Fruit fly (Drosophila melanogaster) whole organism, embryonic: ENCODE results near the gene prd.

Experiments used
- Asciz ChIP-seq: fragments of 200-800 bp; sonication (Bioruptor generic); optimal IDR thresholded peaks from 2 replicates; lab custom pipeline; 2017; ENCODE audit warnings: missing biosample characterization, mild to moderate bottlenecking, missing genetic modification characterization, missing genetic modification reagents
- Atf-2 ChIP-seq: fragments of 200-800 bp; sonication (Bioruptor generic); optimal IDR thresholded peaks from 2 replicates; lab custom pipeline; 2016; ENCODE audit warnings: missing biosample characterization, missing genetic modification characterization
- B-H2 ChIP-seq: fragments of 200-800 bp; sonication (Bioruptor generic); optimal IDR thresholded peaks from 2 replicates; lab custom pipeline; 2018; ENCODE audit warnings: missing biosample characterization, mild to moderate bottlenecking, missing genetic modification characterization
- Blimp-1 ChIP-seq: fragments of 200-800 bp; sonication (Bioruptor generic); optimal IDR thresholded peaks from 3 replicates; lab custom pipeline; 2018; ENCODE audit warnings: missing biosample characterization, missing genetic modification characterization, mild to moderate bottlenecking, moderate library complexity, missing genetic modification reagents
- CG10321 ChIP-seq: fragments of 200-800 bp; sonication (Bioruptor generic); IDR thresholded peaks from 2 replicates; pipeline ENCODE4 v1.3.6; 2022; ENCODE audit warnings: missing biosample characterization, missing genetic modification characterization
- CG10431 ChIP-seq: fragments of 200-800 bp; sonication (Bioruptor generic); optimal IDR thresholded peaks from 3 replicates; lab custom pipeline; 2018; ENCODE audit warnings: missing biosample characterization, mild to moderate bottlenecking, missing genetic modification characterization
- CG11456 ChIP-seq: fragments of 200-800 bp; sonication (Bioruptor generic); IDR thresholded peaks from 3 replicates; pipeline ENCODE4 v1.3.6; 2022; ENCODE audit warnings: missing biosample characterization, missing genetic modification characterization
- CG11504 ChIP-seq: fragments of 200-800 bp; sonication (Bioruptor generic); optimal IDR thresholded peaks from 3 replicates; lab custom pipeline; 2019; ENCODE audit warnings: missing biosample characterization, mild to moderate bottlenecking, missing genetic modification characterization, moderate library complexity
- CG11695 ChIP-seq: fragments of 200-800 bp; sonication (Bioruptor generic); IDR thresholded peaks from 3 replicates; pipeline ENCODE4 v1.3.6; 2022; ENCODE audit warnings: missing biosample characterization, missing genetic modification characterization
- CG12155 ChIP-seq: fragments of 200-800 bp; sonication (Bioruptor generic); optimal IDR thresholded peaks from 3 replicates; lab custom pipeline; 2016; ENCODE audit warnings: missing biosample characterization, missing genetic modification characterization
- CG12219 ChIP-seq: fragments of 200-800 bp; sonication (Bioruptor generic); optimal IDR thresholded peaks from 3 replicates; lab custom pipeline; 2018; ENCODE audit warnings: missing biosample characterization, mild to moderate bottlenecking, missing genetic modification characterization
- CG1233 ChIP-seq: fragments of 200-800 bp; sonication (Bioruptor generic); optimal IDR thresholded peaks from 4 replicates; lab custom pipeline; 2018; ENCODE audit warnings: missing biosample characterization, mild to moderate bottlenecking, missing genetic modification characterization
- CG13894 ChIP-seq: fragments of 200-800 bp; sonication (Bioruptor generic); optimal IDR thresholded peaks from 3 replicates; lab custom pipeline; 2018; ENCODE audit warnings: missing biosample characterization, mild to moderate bottlenecking, missing genetic modification characterization, moderate library complexity
- CG14441 ChIP-seq: fragments of 200-800 bp; sonication (Bioruptor generic); IDR thresholded peaks from 2 replicates; pipeline ENCODE4 v1.3.6; 2022; ENCODE audit warnings: missing biosample characterization, missing genetic modification characterization
- CG18262 ChIP-seq: fragments of 200-800 bp; optimal IDR thresholded peaks from 3 replicates; lab custom pipeline; 2019; ENCODE audit warnings: missing biosample characterization, mild to moderate bottlenecking, missing genetic modification characterization, moderate library complexity
- CG2678 ChIP-seq: fragments of 200-800 bp; sonication (Bioruptor generic); optimal IDR thresholded peaks from 3 replicates; lab custom pipeline; 2019; ENCODE audit warnings: missing biosample characterization, mild to moderate bottlenecking, missing genetic modification characterization, moderate library complexity
- CG3065 ChIP-seq: fragments of 200-800 bp; sonication (Bioruptor generic); optimal IDR thresholded peaks from 2 replicates; lab custom pipeline; 2016; ENCODE audit warnings: missing biosample characterization, missing genetic modification characterization
- CG3163 ChIP-seq: fragments of 200-800 bp; sonication (Bioruptor generic); optimal IDR thresholded peaks from 3 replicates; lab custom pipeline; 2016; ENCODE audit warnings: missing biosample characterization, missing genetic modification characterization
- CG4282 ChIP-seq: fragments of 200-800 bp; sonication (Bioruptor generic); optimal IDR thresholded peaks from 2 replicates; lab custom pipeline; 2016; ENCODE audit warnings: missing biosample characterization, missing genetic modification characterization
- CG4854 ChIP-seq: fragments of 200-800 bp; sonication (Bioruptor generic); optimal IDR thresholded peaks from 2 replicates; lab custom pipeline; 2016; ENCODE audit warnings: missing biosample characterization, missing genetic modification characterization, inconsistent platforms
- CG5180 ChIP-seq: fragments of 200-800 bp; sonication (Bioruptor generic); optimal IDR thresholded peaks from 3 replicates; lab custom pipeline; 2017; ENCODE audit warnings: missing biosample characterization, missing genetic modification characterization, mild to moderate bottlenecking, moderate library complexity, missing genetic modification reagents
- CG6813 ChIP-seq: fragments of 200-800 bp; sonication (Bioruptor generic); optimal IDR thresholded peaks from 2 replicates; lab custom pipeline; 2017; ENCODE audit warnings: missing biosample characterization, missing genetic modification characterization, mild to moderate bottlenecking, moderate library complexity, missing genetic modification reagents
- CG8089 ChIP-seq: fragments of 200-800 bp; sonication (Bioruptor generic); optimal IDR thresholded peaks from 3 replicates; lab custom pipeline; 2016; ENCODE audit warnings: missing biosample characterization, missing genetic modification characterization
- Camta ChIP-seq: fragments of 200-800 bp; sonication (Bioruptor generic); optimal IDR thresholded peaks from 2 replicates; lab custom pipeline; 2016; ENCODE audit warnings: missing biosample characterization, missing genetic modification characterization
- Dll ChIP-seq: fragments of 200-800 bp; sonication (Bioruptor generic); IDR thresholded peaks from 4 replicates; pipeline ENCODE4 v1.3.6; 2022; ENCODE audit warnings: missing biosample characterization, missing genetic modification characterization; ENCODE audit not compliant: partially characterized antibody
- Elba2 ChIP-seq: fragments of 200-800 bp; sonication (Bioruptor generic); optimal IDR thresholded peaks from 3 replicates; lab custom pipeline; 2016; ENCODE audit warnings: missing biosample characterization, missing genetic modification characterization
- GATAe ChIP-seq: fragments of 200-800 bp; sonication (Bioruptor generic); conservative IDR thresholded peaks from 2 replicates; pipeline ENCODE4 v1.3.6; 2022; ENCODE audit warnings: missing biosample characterization, missing genetic modification characterization
- Gug ChIP-seq: fragments of 200-800 bp; sonication (Bioruptor generic); IDR thresholded peaks from 4 replicates; pipeline ENCODE4 v1.3.6; 2022; ENCODE audit warnings: missing biosample characterization, missing genetic modification characterization
- HHEX ChIP-seq: fragments of 200-800 bp; sonication (Bioruptor generic); optimal IDR thresholded peaks from 3 replicates; lab custom pipeline; 2017; ENCODE audit warnings: missing biosample characterization, mild to moderate bottlenecking, missing genetic modification characterization, missing genetic modification reagents
- HLH3B ChIP-seq: fragments of 200-800 bp; sonication (Bioruptor generic); IDR thresholded peaks from 2 replicates; pipeline ENCODE4 v1.3.6; 2022; ENCODE audit warnings: missing biosample characterization, missing genetic modification characterization
- NC2α ChIP-seq: fragments of 200-800 bp; sonication (Bioruptor generic); optimal IDR thresholded peaks from 2 replicates; lab custom pipeline; 2016; ENCODE audit warnings: missing biosample characterization, missing genetic modification characterization
- Nf-YC ChIP-seq: fragments of 200-800 bp; optimal IDR thresholded peaks from 3 replicates; lab custom pipeline; 2019; ENCODE audit warnings: missing biosample characterization, mild to moderate bottlenecking, missing genetic modification characterization, moderate library complexity
- NfI ChIP-seq: fragments of 200-800 bp; sonication (Bioruptor generic); optimal IDR thresholded peaks from 3 replicates; lab custom pipeline; 2018; ENCODE audit warnings: missing biosample characterization, mild to moderate bottlenecking, missing genetic modification characterization, moderate library complexity
- Side ChIP-seq: fragments of 200-800 bp; sonication (Bioruptor generic); optimal IDR thresholded peaks from 2 replicates; lab custom pipeline; 2016; ENCODE audit warnings: missing biosample characterization, missing genetic modification characterization
- Taf1 ChIP-seq: fragments of 200-800 bp; sonication (Bioruptor generic); IDR thresholded peaks from 2 replicates; pipeline ENCODE4 v1.3.6; 2022; ENCODE audit warnings: missing biosample characterization, missing genetic modification characterization
- ac ChIP-seq: fragments of 200-800 bp; sonication (Bioruptor generic); optimal IDR thresholded peaks from 3 replicates; lab custom pipeline; 2017; ENCODE audit warnings: missing biosample characterization, mild to moderate bottlenecking, missing genetic modification characterization
- ase ChIP-seq: fragments of 200-800 bp; sonication (Bioruptor generic); IDR thresholded peaks from 3 replicates; pipeline ENCODE4 v1.3.6; 2022; ENCODE audit warnings: missing biosample characterization, missing genetic modification characterization
- ato ChIP-seq: fragments of 200-800 bp; sonication (Bioruptor generic); IDR thresholded peaks from 2 replicates; pipeline ENCODE4 v1.3.6; 2022; ENCODE audit warnings: missing biosample characterization, missing genetic modification characterization; ENCODE audit not compliant: partially characterized antibody
- dan ChIP-seq: fragments of 200-800 bp; sonication (Bioruptor generic); IDR thresholded peaks from 2 replicates; pipeline ENCODE4 v1.3.6; 2022; ENCODE audit warnings: missing biosample characterization, missing genetic modification characterization
- fd64A ChIP-seq: fragments of 200-800 bp; sonication (Bioruptor generic); optimal IDR thresholded peaks from 3 replicates; lab custom pipeline; 2018; ENCODE audit warnings: missing biosample characterization, mild to moderate bottlenecking, missing genetic modification characterization
- gce ChIP-seq: fragments of 200-800 bp; sonication (Bioruptor generic); IDR thresholded peaks from 3 replicates; pipeline ENCODE4 v1.3.6; 2022; ENCODE audit warnings: missing biosample characterization, missing genetic modification characterization
- inv ChIP-seq: fragments of 200-800 bp; sonication (Bioruptor generic); IDR thresholded peaks from 2 replicates; pipeline ENCODE4 v1.3.6; 2022; ENCODE audit warnings: missing biosample characterization, missing genetic modification characterization; ENCODE audit not compliant: partially characterized antibody
- kni ChIP-seq: fragments of 200-800 bp; sonication (Bioruptor generic); optimal IDR thresholded peaks from 3 replicates; lab custom pipeline; 2017; ENCODE audit warnings: mild to moderate bottlenecking, missing biosample characterization, missing genetic modification reagents, missing genetic modification characterization
- lilli ChIP-seq: fragments of 200-800 bp; sonication (Bioruptor generic); optimal IDR thresholded peaks from 3 replicates; lab custom pipeline; 2016; ENCODE audit warnings: missing biosample characterization, missing genetic modification characterization
- lola ChIP-seq, 3 experiments: fragments of >200 bp in 2 of 3; fragments of 200-800 bp in 1 of 3; sonication (Bioruptor generic) in 1 of 3; optimal IDR thresholded peaks; 2 replicates each; lab custom pipeline; 2017 to 2019; ENCODE audit warnings: missing biosample characterization in 3 of 3, missing genetic modification characterization in 3 of 3, mild to moderate bottlenecking in 1 of 3, moderate library complexity in 1 of 3
- pum ChIP-seq: fragments of 200-800 bp; sonication (Bioruptor generic); optimal IDR thresholded peaks from 2 replicates; lab custom pipeline; 2016; ENCODE audit warnings: missing biosample characterization, missing genetic modification characterization
- pzg ChIP-seq: fragments of 200-800 bp; sonication (Bioruptor generic); optimal IDR thresholded peaks from 3 replicates; lab custom pipeline; 2018; ENCODE audit warnings: missing biosample characterization, mild to moderate bottlenecking, missing genetic modification characterization, moderate library complexity
- run ChIP-seq: fragments of 200-800 bp; sonication (Bioruptor generic); optimal IDR thresholded peaks from 3 replicates; lab custom pipeline; 2018; ENCODE audit warnings: missing biosample characterization, mild to moderate bottlenecking, missing genetic modification characterization
- salm ChIP-seq: fragments of 200-800 bp; sonication (Bioruptor generic); optimal IDR thresholded peaks from 2 replicates; lab custom pipeline; 2018; ENCODE audit warnings: missing biosample characterization, mild to moderate bottlenecking, missing genetic modification characterization
- sr ChIP-seq: fragments of 200-800 bp; sonication (Bioruptor generic); IDR thresholded peaks from 3 replicates; pipeline ENCODE4 v1.3.6; 2022; ENCODE audit warnings: missing biosample characterization, missing genetic modification characterization
- stwl ChIP-seq: fragments of 200-800 bp; sonication (Bioruptor generic); optimal IDR thresholded peaks from 3 replicates; lab custom pipeline; 2018; ENCODE audit warnings: missing biosample characterization, mild to moderate bottlenecking, missing genetic modification characterization, moderate library complexity

Gene prd

DNA sequence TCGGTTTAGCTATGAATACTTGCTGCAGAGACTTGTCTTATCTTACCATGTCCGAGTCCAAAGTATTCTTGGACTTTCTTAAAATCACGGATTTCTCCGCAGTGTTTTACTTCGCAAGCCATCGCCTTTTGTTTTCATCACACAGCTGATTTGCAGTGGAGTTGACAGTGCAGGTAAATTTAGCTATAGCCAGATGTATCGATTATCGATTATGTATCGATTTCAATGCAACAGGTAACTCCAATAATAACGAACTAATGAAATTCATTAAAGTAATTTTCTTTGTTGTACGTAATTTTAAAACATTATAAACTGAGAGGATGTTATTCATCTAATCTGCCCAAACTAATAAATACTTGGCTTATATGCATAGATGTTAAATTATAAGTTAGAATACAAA lies 22.6 kb downstream of the prd start, which contains the start of gene Rab3-GAP (continued):
- TF ChIP-seq pum (GFP tag; lab: Kevin White, UChicago) (no peak), stwl (tag; lab: Kevin White, UChicago) (peak; percentile 75), Nf-YC (tag; lab: Kevin White, UChicago) (no peak), CG3163 (no peak), CG11504 (tag; lab: Kevin White, UChicago) (no peak), CG8089 (GFP tag; lab: Kevin White, UChicago) (no peak), CG6813 (GFP tag; lab: Kevin White, UChicago) (no peak), lilli (GFP tag; lab: Kevin White, UChicago) (peak; percentile 37), ato (no peak), Elba2 (GFP tag; lab: Kevin White, UChicago) (peak; percentile 20), NC2α (GFP tag; lab: Kevin White, UChicago) (no peak), NfI (no peak), sr (GFP tag; lab: Robert Waterston, UW) (no peak), Taf1 (GFP tag; lab: Robert Waterston, UW) (no peak), CG10321 (GFP tag; lab: Robert Waterston, UW) (no peak), Asciz (GFP tag; lab: Kevin White, UChicago) (peak; percentile 36), CG12219 (GFP tag; lab: Kevin White, UChicago) (no peak), run (no peak), B-H2 (GFP tag; lab: Kevin White, UChicago) (no peak), Blimp-1 (GFP tag; lab: Kevin White, UChicago) (no peak), Side (no peak), salm (no peak), HLH3B (no peak; the same call in 1 of the 2 replicates), CG2678 (no peak), CG11456 (GFP tag; lab: Robert Waterston, UW) (no peak), CG18262 (tag; lab: Kevin White, UChicago) (peak; percentile 43), CG3065 (GFP tag; lab: Kevin White, UChicago) (no peak), CG5180 (GFP tag; lab: Kevin White, UChicago) (no peak), lola (GFP tag; optimal IDR thresholded peaks at IDR 0.05; lab: Kevin White, UChicago) (peak in 1 of 3 experiments; percentile 27), CG4854 (GFP tag; lab: Kevin White, UChicago) (no peak), Atf-2 (GFP tag; lab: Kevin White, UChicago) (no peak), Dll (GFP tag; lab: Robert Waterston, UW) (peak; percentile 76), CG11695 (GFP tag; lab: Robert Waterston, UW) (peak; percentile 44; the same call in 1 of the 3 replicates), GATAe (GFP tag; lab: Robert Waterston, UW) (no peak), kni (no peak), fd64A (GFP tag; lab: Kevin White, UChicago) (no peak), CG10431 (no peak), CG1233 (GFP tag; lab: Kevin White, UChicago) (no peak), Gug (GFP tag; lab: Robert Waterston, UW) (no peak), CG12155 (GFP tag; lab: Kevin White, UChicago) (peak; percentile 22), CG4282 (GFP tag; lab: Kevin White, UChicago) (no peak), inv (no peak), pzg (GFP tag; lab: Kevin White, UChicago) (peak; percentile 52), ac (GFP tag; lab: Kevin White, UChicago) (no peak), CG14441 (GFP tag; lab: Robert Waterston, UW) (no peak), ase (GFP tag; lab: Robert Waterston, UW) (no peak), CG13894 (no peak), gce (GFP tag; lab: Robert Waterston, UW) (no peak), HHEX (GFP tag; lab: Kevin White, UChicago) (no peak), dan (GFP tag; lab: Robert Waterston, UW) (no peak), Camta (GFP tag; lab: Kevin White, UChicago) (no peak)
